Worm (Caenorhabditis elegans) whole organism, L2 larva: ENCODE data around the gene akt-2.

Experiments used
- F13H6.1 ChIP-seq: sonication (generic microtip); optimal IDR thresholded peaks from 2 replicates; lab custom pipeline; 2016; ENCODE audit warnings: missing genetic modification characterization, missing compliant biosample characterization
- blmp-1 ChIP-seq: sonication (generic microtip); optimal IDR thresholded peaks from 2 replicates; lab custom pipeline; 2017; ENCODE audit warnings: missing genetic modification characterization, mild to moderate bottlenecking, missing compliant biosample characterization, antibody characterized with exemption, moderate library complexity; ENCODE audit not compliant: insufficient read depth
- ceh-16 ChIP-seq: fragments of 150-350 bp; optimal IDR thresholded peaks from 2 replicates; lab custom pipeline; 2014; ENCODE audit warnings: missing biosample characterization, missing genetic modification characterization
- elt-3 ChIP-seq: sonication (generic microtip); optimal IDR thresholded peaks from 2 replicates; lab custom pipeline; 2017; ENCODE audit warnings: missing biosample characterization, missing genetic modification characterization
- nhr-237 ChIP-seq: fragments of 150-350 bp; optimal IDR thresholded peaks from 2 replicates; lab custom pipeline; 2014; ENCODE audit warnings: missing biosample characterization, missing genetic modification characterization
- unc-62 ChIP-seq: fragments of 150-350 bp; optimal IDR thresholded peaks from 2 replicates; lab custom pipeline; 2014; ENCODE audit warnings: missing biosample characterization, missing genetic modification reagents, missing genetic modification characterization

- no peak for TF ChIP-seq ceh-16 (tag; lab: Kevin White, UChicago)
- no peak for TF ChIP-seq F13H6.1 (tag; lab: Kevin White, UChicago)
- TF ChIP-seq unc-62 (GFP tag; lab: Kevin White, UChicago), result no peak
- TF ChIP-seq elt-3 (tag; lab: Kevin White, UChicago), result no peak
- no peak for TF ChIP-seq blmp-1 (tag; lab: Kevin White, UChicago)
- TF ChIP-seq nhr-237, result no peak
These were observed 39.0 kb downstream of the akt-2 start, which contains the start of gene ceh-36 for ce11 chrX:14186466-14186865.
